Fruit fly (Drosophila melanogaster) whole organism: ENCODE measurements around the gene mab-21.

ENCODE experiments used
- CG8478 ChIP-seq: fragments of >200 bp; optimal IDR thresholded peaks from 2 replicates; lab custom pipeline; 2018; ENCODE audit warnings: inconsistent platforms
- Dll ChIP-seq: fragments of >200 bp; optimal IDR thresholded peaks from 2 replicates; lab custom pipeline; 2017
- EcR ChIP-seq, 2 experiments: fragments of >200 bp; optimal IDR thresholded peaks; 2 replicates each; lab custom pipeline; 2017; ENCODE audit warnings: missing biosample characterization in 2 of 2, missing genetic modification characterization in 2 of 2, missing genetic modification reagents in 2 of 2
- pan ChIP-seq: fragments of >200 bp; optimal IDR thresholded peaks from 2 replicates; lab custom pipeline; 2017
- psq ChIP-seq: fragments of >200 bp; optimal IDR thresholded peaks from 2 replicates; lab custom pipeline; 2017
- usp ChIP-seq: fragments of >200 bp; optimal IDR thresholded peaks from 2 replicates; lab custom pipeline; 2017; ENCODE audit warnings: missing biosample characterization, missing genetic modification characterization, mixed read lengths

mab-21 gene

dm6 chrX:5980883-5981282, 32.1 kb downstream of the mab-21 start:
- TF ChIP-seq Dll, result no peak
- TF ChIP-seq pan, result no peak
- TF ChIP-seq usp (GFP tag; lab: Kevin White, UChicago), result no peak
- TF ChIP-seq CG8478 (lab: Kevin White, UChicago), result no peak
- no peak for TF ChIP-seq EcR (GFP tag; optimal IDR thresholded peaks at IDR 0.05; lab: Kevin White, UChicago)
- TF ChIP-seq psq (lab: Kevin White, UChicago), result no peak

dm6 chrX:5977769-5978168, 35.2 kb downstream of the mab-21 start:
- TF ChIP-seq psq (lab: Kevin White, UChicago) (no peak), pan (no peak), EcR (GFP tag; optimal IDR thresholded peaks at IDR 0.05; lab: Kevin White, UChicago) (no peak), Dll (no peak), CG8478 (lab: Kevin White, UChicago) (no peak), usp (GFP tag; lab: Kevin White, UChicago) (no peak)

- TF ChIP-seq psq (lab: Kevin White, UChicago) (no peak), CG8478 (lab: Kevin White, UChicago) (no peak)
Observed at dm6 chrX:5977113-5977512, 35.9 kb downstream of the mab-21 start.

dm6 chrX:5974358-5975143, 38.4 kb downstream of the mab-21 start:
- TF ChIP-seq Dll (no peak), usp (GFP tag; lab: Kevin White, UChicago) (no peak), psq (lab: Kevin White, UChicago) (no peak), CG8478 (lab: Kevin White, UChicago) (no peak), pan (no peak), EcR (GFP tag; optimal IDR thresholded peaks at IDR 0.05; lab: Kevin White, UChicago) (no peak)

dm6 chrX:5973389-5974025, 39.5 kb downstream of the mab-21 start:
- no peak for TF ChIP-seq usp (GFP tag; lab: Kevin White, UChicago)
- TF ChIP-seq psq (lab: Kevin White, UChicago), result no peak
- TF ChIP-seq EcR (GFP tag; optimal IDR thresholded peaks at IDR 0.05; lab: Kevin White, UChicago), result no peak
- no peak for TF ChIP-seq CG8478 (lab: Kevin White, UChicago)
- no peak for TF ChIP-seq pan
- no peak for TF ChIP-seq Dll

- TF ChIP-seq usp (GFP tag; lab: Kevin White, UChicago) (no peak), Dll (no peak)
Observed at dm6 chrX:5972030-5972429, 41.0 kb downstream of the mab-21 start.

dm6 chrX:5970666-5971057, 42.3 kb downstream of the mab-21 start:
- TF ChIP-seq Dll (no peak), EcR (GFP tag; optimal IDR thresholded peaks at IDR 0.05; lab: Kevin White, UChicago) (no peak)

- TF ChIP-seq Dll (no peak), psq (lab: Kevin White, UChicago) (no peak), pan (no peak), usp (GFP tag; lab: Kevin White, UChicago) (no peak), EcR (GFP tag; optimal IDR thresholded peaks at IDR 0.05; lab: Kevin White, UChicago) (no peak), CG8478 (lab: Kevin White, UChicago) (no peak)
Observed at dm6 chrX:5969860-5970665, 42.9 kb downstream of the mab-21 start.

- TF ChIP-seq pan (no peak), CG8478 (lab: Kevin White, UChicago) (no peak), usp (GFP tag; lab: Kevin White, UChicago) (no peak), Dll (no peak), psq (lab: Kevin White, UChicago) (no peak), EcR (GFP tag; optimal IDR thresholded peaks at IDR 0.05; lab: Kevin White, UChicago) (no peak)
Observed at dm6 chrX:5968094-5968723, 44.8 kb downstream of the mab-21 start.

- TF ChIP-seq CG8478 (lab: Kevin White, UChicago) (no peak), EcR (GFP tag; optimal IDR thresholded peaks at IDR 0.05; lab: Kevin White, UChicago) (no peak), Dll (no peak), usp (GFP tag; lab: Kevin White, UChicago) (no peak), pan (no peak), psq (lab: Kevin White, UChicago) (no peak)
Observed at dm6 chrX:5965517-5966397, 47.2 kb downstream of the mab-21 start, which contains the start of gene Grip. Grip (plus strand) TSS chrX:5966279.

dm6 chrX:5964169-5964686, 48.8 kb downstream of the mab-21 start:
- TF ChIP-seq pan, result no peak
